Worm (Caenorhabditis elegans) whole organism, L4 larva: ENCODE data around the gene nhr-48.
A peak's percentile ranks its signal among the peaks of the same experiment; 100 is the strongest.

ENCODE experiments used
- R02D3.7 ChIP-seq: fragments of 150-350 bp; sonication (generic microtip); optimal IDR thresholded peaks from 3 replicates; lab custom pipeline; 2014; ENCODE audit warnings: missing biosample characterization, missing genetic modification characterization
- T26A8.4 ChIP-seq: fragments of 200-800 bp; sonication (Bioruptor generic); IDR thresholded peaks from 2 replicates; pipeline ENCODE4 v1.3.6; 2022; ENCODE audit warnings: missing genetic modification characterization, missing compliant biosample characterization
- Y48G9A.11 ChIP-seq: fragments of 200-800 bp; sonication (Bioruptor generic); IDR thresholded peaks from 2 replicates; pipeline ENCODE4 v1.3.6; 2022; ENCODE audit warnings: missing genetic modification reagents, missing genetic modification characterization, missing compliant biosample characterization
- Y75B8A.6 ChIP-seq: fragments of 200-800 bp; sonication (Bioruptor generic); IDR thresholded peaks from 2 replicates; pipeline ENCODE4 v1.3.6; 2022; ENCODE audit warnings: missing genetic modification reagents, missing genetic modification characterization, missing compliant biosample characterization
- ZK337.2 ChIP-seq: fragments of 200-800 bp; sonication (Bioruptor generic); IDR thresholded peaks from 2 replicates; pipeline ENCODE4 v1.3.6; 2022; ENCODE audit warnings: missing genetic modification reagents, missing genetic modification characterization, missing compliant biosample characterization
- ceh-32 ChIP-seq: sonication (generic microtip); optimal IDR thresholded peaks from 2 replicates; lab custom pipeline; 2016; ENCODE audit warnings: mild to moderate bottlenecking, missing genetic modification characterization, missing compliant biosample characterization; ENCODE audit not compliant: poor library complexity
- ceh-82 ChIP-seq: sonication (generic microtip); optimal IDR thresholded peaks from 2 replicates; lab custom pipeline; 2017; ENCODE audit warnings: missing biosample characterization, missing genetic modification characterization
- ces-1 ChIP-seq: fragments of 150-350 bp; sonication (generic microtip); optimal IDR thresholded peaks from 4 replicates; lab custom pipeline; 2014; ENCODE audit warnings: missing biosample characterization, missing genetic modification reagents, missing genetic modification characterization
- cey-2 ChIP-seq: sonication (generic microtip); optimal IDR thresholded peaks from 3 replicates; lab custom pipeline; 2017; ENCODE audit warnings: missing genetic modification characterization, mild to moderate bottlenecking, missing compliant biosample characterization, antibody characterized with exemption, borderline replicate concordance; ENCODE audit not compliant: insufficient read depth
- ctbp-1 ChIP-seq: fragments of 200-800 bp; sonication (Bioruptor generic); IDR thresholded peaks from 2 replicates; pipeline ENCODE4 v1.3.6; 2022; ENCODE audit warnings: missing genetic modification reagents, missing genetic modification characterization, missing compliant biosample characterization
- daf-12 ChIP-seq: fragments of 150-350 bp; optimal IDR thresholded peaks from 2 replicates; lab custom pipeline; 2014; ENCODE audit warnings: missing biosample characterization, missing genetic modification reagents, missing genetic modification characterization
- daf-8 ChIP-seq: fragments of 200-800 bp; sonication (Bioruptor generic); IDR thresholded peaks from 2 replicates; pipeline ENCODE4 v1.3.6; 2022; ENCODE audit warnings: missing genetic modification characterization, missing compliant biosample characterization
- dmd-6 ChIP-seq: fragments of 200-800 bp; sonication (Bioruptor generic); IDR thresholded peaks from 2 replicates; pipeline ENCODE4 v1.3.6; 2022; ENCODE audit warnings: missing genetic modification reagents, missing genetic modification characterization, missing compliant biosample characterization
- dpl-1 ChIP-seq: fragments of 150-350 bp; optimal IDR thresholded peaks from 2 replicates; lab custom pipeline; 2014; ENCODE audit warnings: missing biosample characterization, missing genetic modification reagents, missing genetic modification characterization
- duxl-1 ChIP-seq: sonication (generic microtip); optimal IDR thresholded peaks from 2 replicates; lab custom pipeline; 2016; ENCODE audit warnings: mild to moderate bottlenecking, missing genetic modification characterization, moderate library complexity, missing compliant biosample characterization; ENCODE audit not compliant: poor library complexity
- egl-27 ChIP-seq: sonication (generic microtip); optimal IDR thresholded peaks from 3 replicates; lab custom pipeline; 2017; ENCODE audit warnings: missing biosample characterization, missing genetic modification reagents, missing genetic modification characterization
- egl-43 ChIP-seq: fragments of 200-800 bp; sonication (Bioruptor generic); IDR thresholded peaks from 2 replicates; pipeline ENCODE4 v1.3.6; 2022; ENCODE audit warnings: missing genetic modification reagents, missing genetic modification characterization, missing compliant biosample characterization
- gei-8 ChIP-seq: fragments of 200-800 bp; sonication (Bioruptor generic); optimal IDR thresholded peaks from 2 replicates; lab custom pipeline; 2018; ENCODE audit warnings: mild to moderate bottlenecking, missing genetic modification characterization, missing compliant biosample characterization
- hif-1 ChIP-seq, 2 experiments: sonication (generic microtip); optimal IDR thresholded peaks; 2 replicates each; lab custom pipeline; 2016 to 2017; ENCODE audit warnings: missing compliant biosample characterization in 2 of 2, missing genetic modification characterization in 2 of 2, missing genetic modification reagents in 2 of 2, missing genotype in 2 of 2, mild to moderate bottlenecking in 1 of 2
- hlh-30 ChIP-seq: sonication (generic microtip); optimal IDR thresholded peaks from 2 replicates; lab custom pipeline; 2017; ENCODE audit warnings: antibody characterized with exemption, mild to moderate bottlenecking, missing genetic modification characterization, missing compliant biosample characterization; ENCODE audit not compliant: insufficient read depth
- lin-29 ChIP-seq: fragments of 200-800 bp; sonication (Bioruptor generic); IDR thresholded peaks from 2 replicates; pipeline ENCODE4 v1.3.6; 2022; ENCODE audit warnings: missing genetic modification reagents, missing genetic modification characterization, missing compliant biosample characterization
- lir-3 ChIP-seq: sonication (generic microtip); optimal IDR thresholded peaks from 2 replicates; lab custom pipeline; 2016; ENCODE audit warnings: mild to moderate bottlenecking, missing genetic modification characterization, missing compliant biosample characterization
- lsy-2 ChIP-seq, 2 experiments: fragments of 150-350 bp in 1 of 2; sonication (generic microtip) in 1 of 2; optimal IDR thresholded peaks; 2 replicates each; lab custom pipeline; 2014 to 2017; ENCODE audit warnings: missing biosample characterization in 2 of 2, missing genetic modification characterization in 2 of 2
- madf-5 ChIP-seq, 2 experiments: fragments of 200-800 bp; sonication (Bioruptor generic); IDR thresholded peaks; 2 replicates each; pipeline ENCODE4 v1.3.6; 2022; ENCODE audit warnings: missing compliant biosample characterization in 2 of 2, missing genetic modification characterization in 2 of 2
- mdl-1 ChIP-seq, 2 experiments: fragments of 150-350 bp in 1 of 2; sonication (generic microtip) in 1 of 2; optimal IDR thresholded peaks; 2 replicates each; lab custom pipeline; 2014 to 2017; ENCODE audit warnings: missing biosample characterization in 2 of 2, missing genetic modification characterization in 2 of 2
- mep-1 ChIP-seq: fragments of 150-350 bp; sonication (generic microtip); optimal IDR thresholded peaks from 3 replicates; lab custom pipeline; 2014; ENCODE audit warnings: missing biosample characterization, missing genetic modification characterization
- mxl-3 ChIP-seq: fragments of 200-800 bp; sonication (Bioruptor generic); optimal IDR thresholded peaks from 2 replicates; lab custom pipeline; 2018; ENCODE audit warnings: mild to moderate bottlenecking, missing genetic modification characterization, missing compliant biosample characterization
- nhr-102 ChIP-seq: sonication (generic microtip); optimal IDR thresholded peaks from 2 replicates; lab custom pipeline; 2016; ENCODE audit warnings: mild to moderate bottlenecking, missing genetic modification characterization, moderate library complexity, missing compliant biosample characterization
- nhr-237 ChIP-seq: sonication (generic microtip); optimal IDR thresholded peaks from 2 replicates; lab custom pipeline; 2017; ENCODE audit warnings: missing biosample characterization, missing genetic modification characterization
- nhr-28 ChIP-seq: fragments of 150-350 bp; optimal IDR thresholded peaks from 2 replicates; lab custom pipeline; 2014; ENCODE audit warnings: missing biosample characterization, missing genetic modification characterization
- nhr-42 ChIP-seq: fragments of 200-800 bp; sonication (Bioruptor generic); IDR thresholded peaks from 2 replicates; pipeline ENCODE4 v1.3.6; 2022; ENCODE audit warnings: missing genetic modification characterization, missing compliant biosample characterization
- nhr-48 ChIP-seq: sonication (generic microtip); optimal IDR thresholded peaks from 2 replicates; lab custom pipeline; 2016; ENCODE audit warnings: mild to moderate bottlenecking, missing genetic modification characterization, missing compliant biosample characterization
- nhr-77 ChIP-seq: fragments of 150-350 bp; optimal IDR thresholded peaks from 2 replicates; lab custom pipeline; 2014; ENCODE audit warnings: missing biosample characterization, missing genetic modification characterization
- pha-4 ChIP-seq, 2 experiments: fragments of 150-350 bp in 1 of 2; fragments of 200-800 bp in 1 of 2; sonication (Bioruptor generic) in 1 of 2; IDR thresholded peaks in 1 of 2; optimal IDR thresholded peaks in 1 of 2; 2 replicates each; pipeline versions ENCODE4 v1.3.6 to Lab custom; 2014 to 2022; ENCODE audit warnings: missing genetic modification characterization in 2 of 2, missing genetic modification reagents in 2 of 2, missing biosample characterization in 1 of 2, missing compliant biosample characterization in 1 of 2
- php-3 ChIP-seq: fragments of 200-800 bp; sonication (Bioruptor generic); IDR thresholded peaks from 2 replicates; pipeline ENCODE4 v1.3.6; 2022; ENCODE audit warnings: missing genetic modification reagents, missing genetic modification characterization, missing compliant biosample characterization
- pqm-1 ChIP-seq: sonication (generic microtip); optimal IDR thresholded peaks from 2 replicates; lab custom pipeline; 2017; ENCODE audit warnings: missing biosample characterization, missing genetic modification characterization
- set-16 ChIP-seq: fragments of 200-800 bp; sonication (Bioruptor generic); IDR thresholded peaks from 2 replicates; pipeline ENCODE4 v1.3.6; 2022; ENCODE audit warnings: missing genetic modification reagents, missing genetic modification characterization, missing compliant biosample characterization
- snpc-1.2 ChIP-seq: fragments of 200-800 bp; sonication (Bioruptor generic); IDR thresholded peaks from 2 replicates; pipeline ENCODE4 v1.3.6; 2022; ENCODE audit warnings: missing genetic modification reagents, missing genetic modification characterization, missing compliant biosample characterization
- spr-1 ChIP-seq: sonication (generic microtip); optimal IDR thresholded peaks from 2 replicates; lab custom pipeline; 2016; ENCODE audit warnings: mild to moderate bottlenecking, missing genetic modification characterization, missing compliant biosample characterization
- unc-130 ChIP-seq: sonication (generic microtip); optimal IDR thresholded peaks from 2 replicates; lab custom pipeline; 2016; ENCODE audit warnings: missing genetic modification reagents, missing genetic modification characterization, missing compliant biosample characterization
- vab-7 ChIP-seq: fragments of 200-800 bp; sonication (Bioruptor generic); IDR thresholded peaks from 2 replicates; pipeline ENCODE4 v1.3.6; 2022; ENCODE audit warnings: missing genetic modification reagents, missing genetic modification characterization, missing compliant biosample characterization
- zip-2 ChIP-seq: fragments of 150-350 bp; optimal IDR thresholded peaks from 2 replicates; lab custom pipeline; 2014; ENCODE audit warnings: missing biosample characterization, missing genetic modification characterization

The nhr-48 gene

DNA sequence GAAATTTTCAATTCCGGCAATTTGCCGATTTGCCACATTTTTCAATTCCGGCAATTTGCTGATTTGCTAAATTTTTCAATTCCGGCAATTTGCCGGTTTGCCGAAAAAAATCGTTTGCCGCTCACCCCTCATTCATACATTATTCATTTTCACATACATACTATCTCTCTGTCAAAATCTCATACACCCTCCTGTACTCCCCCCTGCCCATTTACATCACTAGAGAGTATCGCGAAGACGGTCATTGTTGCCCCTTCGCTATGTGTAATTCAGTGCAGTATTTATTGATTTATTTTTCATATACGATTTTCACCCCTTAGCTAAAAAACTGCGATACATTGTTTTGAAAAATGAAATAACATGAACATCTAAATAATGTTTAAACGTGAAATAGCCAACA lies 28.4 kb downstream of the nhr-48 start (continued):
- TF ChIP-seq Y48G9A.11 (GFP tag; lab: Robert Waterston, UW) = no peak
- TF ChIP-seq ceh-82 = no peak

DNA sequence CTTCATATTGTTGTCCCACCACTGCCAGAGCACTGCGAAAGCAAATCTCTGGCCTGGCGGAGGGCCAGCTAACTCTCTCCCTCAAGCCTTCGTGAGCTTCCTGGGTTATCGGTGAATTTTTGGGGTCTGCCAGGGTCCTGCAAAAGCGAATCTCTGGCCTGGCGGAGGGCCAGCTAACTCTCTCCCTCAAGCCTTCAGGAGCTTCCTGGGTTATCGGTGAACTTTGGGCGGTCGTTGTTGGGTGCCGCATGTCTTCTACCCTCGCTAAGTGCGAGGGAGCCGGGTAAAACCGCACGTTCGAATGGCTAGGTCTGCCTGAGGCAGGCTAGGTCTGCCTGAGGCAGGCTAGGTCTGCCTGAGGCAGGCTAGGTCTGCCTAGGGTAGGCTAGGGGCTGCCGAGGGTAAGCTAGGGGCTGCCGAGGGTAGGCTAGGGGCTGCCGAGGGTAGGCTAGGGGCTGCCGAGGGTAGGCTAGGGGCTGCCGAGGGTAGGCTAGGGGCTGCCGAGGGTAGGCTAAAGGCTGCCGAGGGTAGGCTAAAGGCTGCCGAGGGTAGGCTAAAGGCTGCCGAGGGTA lies 30.5 kb downstream of the nhr-48 start:
- TF ChIP-seq egl-43 (GFP tag; lab: Robert Waterston, UW) = peak; percentile 20; the same call in 1 of the 2 replicates
- TF ChIP-seq set-16 = peak; percentile 97
- TF ChIP-seq ctbp-1 (GFP tag; lab: Robert Waterston, UW) = 0 out of 2 replicates have a peak, but pooled peaks have one; percentile 41

DNA sequence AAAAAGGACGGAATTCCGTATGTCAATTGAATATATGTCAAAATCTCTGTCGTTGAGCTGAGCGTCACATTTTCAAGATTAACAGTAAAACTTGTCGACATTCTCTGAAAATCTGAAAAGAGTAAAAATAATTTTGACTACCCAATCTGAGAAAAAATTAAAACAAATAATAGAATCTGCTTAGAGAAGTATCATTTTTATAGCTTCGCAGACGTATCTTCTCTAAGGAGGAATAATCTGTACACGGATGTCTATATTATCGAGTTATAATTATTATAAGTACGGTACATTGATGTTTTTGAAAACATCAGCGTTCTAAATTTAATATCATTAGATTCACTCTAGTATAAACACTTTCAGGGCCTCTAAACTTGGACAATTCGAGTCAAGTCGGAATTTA lies 32.5 kb downstream of the nhr-48 start, which contains the start of gene srg-64:
Gene srg-64, minus strand, starts transcription at position 101 of the 400 bp plus-strand sequence.
- no peak for TF ChIP-seq nhr-77 (tag; lab: Kevin White, UChicago)
- no peak for TF ChIP-seq Y75B8A.6 (GFP tag; lab: Robert Waterston, UW)
- TF ChIP-seq nhr-48 = no peak
- no peak for TF ChIP-seq ctbp-1 (GFP tag; lab: Robert Waterston, UW)
- no peak for TF ChIP-seq zip-2 (tag; lab: Kevin White, UChicago)
- TF ChIP-seq pha-4 (GFP tag; IDR thresholded peaks at IDR 0.05; lab: Robert Waterston, UW) = no peak
- TF ChIP-seq pha-4 (tag; optimal IDR thresholded peaks at IDR 0.05; lab: Kevin White, UChicago) = no peak
- TF ChIP-seq php-3 (GFP tag; lab: Robert Waterston, UW) = no peak
- no peak for TF ChIP-seq nhr-28 (tag; lab: Kevin White, UChicago)
- TF ChIP-seq nhr-237 (tag; lab: Kevin White, UChicago) = no peak
- TF ChIP-seq nhr-102 (tag; lab: Kevin White, UChicago) = no peak
- no peak for TF ChIP-seq snpc-1.2 (GFP tag; lab: Robert Waterston, UW)
- TF ChIP-seq lsy-2 (tag; optimal IDR thresholded peaks at IDR 0.05; lab: Kevin White, UChicago) = no peak
- TF ChIP-seq R02D3.7 = no peak

DNA sequence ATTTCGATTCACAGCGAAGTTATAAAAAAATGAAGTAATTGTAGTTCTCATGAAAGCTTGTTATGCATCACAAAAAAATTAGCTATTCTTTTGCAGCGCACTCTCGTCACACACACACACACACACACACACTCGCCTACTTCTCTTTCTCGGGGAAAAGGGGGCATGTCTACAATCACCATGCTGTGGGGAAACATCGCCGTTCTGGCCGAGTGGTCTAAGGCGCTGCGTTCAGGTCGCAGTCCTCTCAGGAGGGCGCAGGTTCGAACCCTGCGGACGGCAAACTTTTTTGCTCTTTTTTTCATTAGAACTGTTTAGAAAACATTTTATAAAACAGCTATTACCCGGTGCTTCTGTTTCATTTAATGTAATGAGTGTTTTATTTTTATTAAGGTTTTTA lies 33.8 kb downstream of the nhr-48 start:
- TF ChIP-seq hlh-30 (tag; lab: Kevin White, UChicago) (peak; percentile 68), ZK337.2 (GFP tag; lab: Robert Waterston, UW) (no peak), ces-1 (no peak), gei-8 (GFP tag; lab: Kevin White, UChicago) (no peak), vab-7 (GFP tag; lab: Robert Waterston, UW) (peak; percentile 86), madf-5 (GFP tag; IDR thresholded peaks at IDR 0.05; lab: Robert Waterston, UW) (peak; percentile 82 to 84; a peak in 3 of 4 replicates), T26A8.4 (GFP tag; lab: Robert Waterston, UW) (peak; percentile 83), daf-12 (tag; lab: Kevin White, UChicago) (no peak), R02D3.7 (no peak), hif-1 (tag; optimal IDR thresholded peaks at IDR 0.05; lab: Kevin White, UChicago) (peak in 1 of 2 experiments; percentile 65), Y48G9A.11 (GFP tag; lab: Robert Waterston, UW) (peak; percentile 67), dmd-6 (GFP tag; lab: Robert Waterston, UW) (peak; percentile 80), Y75B8A.6 (GFP tag; lab: Robert Waterston, UW) (0 out of 2 replicates have a peak, but pooled peaks have one; percentile 67), unc-130 (GFP tag; lab: Kevin White, UChicago) (peak; percentile 21), duxl-1 (tag; lab: Kevin White, UChicago) (peak; percentile 82), mep-1 (tag; lab: Kevin White, UChicago) (peak; percentile 84), ctbp-1 (GFP tag; lab: Robert Waterston, UW) (peak; percentile 75), lsy-2 (tag; optimal IDR thresholded peaks at IDR 0.05; lab: Kevin White, UChicago) (no peak), nhr-42 (GFP tag; lab: Robert Waterston, UW) (peak; percentile 83), lin-29 (GFP tag; lab: Robert Waterston, UW) (peak; percentile 45; the same call in 1 of the 2 replicates), ceh-32 (tag; lab: Kevin White, UChicago) (no peak), dpl-1 (GFP tag; lab: Kevin White, UChicago) (peak; percentile 1), nhr-237 (tag; lab: Kevin White, UChicago) (no peak), spr-1 (tag; lab: Kevin White, UChicago) (peak; percentile 63), daf-8 (GFP tag; lab: Robert Waterston, UW) (peak; percentile 81; the same call in 1 of the 2 replicates), nhr-77 (tag; lab: Kevin White, UChicago) (peak; percentile 48), egl-27 (tag; lab: Kevin White, UChicago) (no peak), cey-2 (tag; lab: Kevin White, UChicago) (no peak), mxl-3 (GFP tag; lab: Kevin White, UChicago) (peak; percentile 4), pqm-1 (tag; lab: Kevin White, UChicago) (no peak), lir-3 (tag; lab: Kevin White, UChicago) (peak; percentile 41), mdl-1 (tag; optimal IDR thresholded peaks at IDR 0.05; lab: Kevin White, UChicago) (peak in 1 of 2 experiments; percentile 15), egl-43 (GFP tag; lab: Robert Waterston, UW) (peak; percentile 96)
